Fruit fly (Drosophila melanogaster) whole organism, embryonic: Measurements from ENCODE around the gene dia.

ENCODE experiments used
- Abd-B ChIP-seq: fragments of 200-800 bp; sonication (Bioruptor generic); optimal IDR thresholded peaks from 2 replicates; lab custom pipeline; 2018; ENCODE audit warnings: missing biosample characterization, mild to moderate bottlenecking, missing genetic modification characterization, moderate library complexity
- CG10321 ChIP-seq: fragments of 200-800 bp; sonication (Bioruptor generic); IDR thresholded peaks from 2 replicates; pipeline ENCODE4 v1.3.6; 2022; ENCODE audit warnings: missing biosample characterization, missing genetic modification characterization
- CG10654 ChIP-seq: fragments of 200-800 bp; sonication (Bioruptor generic); optimal IDR thresholded peaks from 2 replicates; lab custom pipeline; 2016; ENCODE audit warnings: missing biosample characterization, missing genetic modification characterization
- CG11398 ChIP-seq: fragments of 200-800 bp; sonication (Bioruptor generic); optimal IDR thresholded peaks from 2 replicates; lab custom pipeline; 2016; ENCODE audit warnings: missing biosample characterization, missing genetic modification characterization
- CG12744 ChIP-seq: fragments of 200-800 bp; sonication (Bioruptor generic); optimal IDR thresholded peaks from 2 replicates; lab custom pipeline; 2016; ENCODE audit warnings: missing biosample characterization, missing genetic modification characterization
- CG14710 ChIP-seq: fragments of 200-800 bp; sonication (Bioruptor generic); optimal IDR thresholded peaks from 3 replicates; lab custom pipeline; 2019; ENCODE audit warnings: missing biosample characterization, mild to moderate bottlenecking, missing genetic modification characterization, moderate library complexity
- CG1529 ChIP-seq: fragments of 200-800 bp; sonication (Bioruptor generic); optimal IDR thresholded peaks from 3 replicates; lab custom pipeline; 2018; ENCODE audit warnings: missing biosample characterization, missing genetic modification characterization
- CG16779 ChIP-seq: fragments of 200-800 bp; sonication (Bioruptor generic); IDR thresholded peaks from 2 replicates; pipeline ENCODE4 v1.3.6; 2022; ENCODE audit warnings: missing biosample characterization, missing genetic modification characterization
- CG16863 ChIP-seq: fragments of 200-800 bp; sonication (Bioruptor generic); optimal IDR thresholded peaks from 3 replicates; lab custom pipeline; 2016; ENCODE audit warnings: missing biosample characterization, missing genetic modification characterization
- CG17612 ChIP-seq: fragments of 200-800 bp; sonication (Bioruptor generic); IDR thresholded peaks from 2 replicates; pipeline ENCODE4 v1.3.6; 2022; ENCODE audit warnings: missing biosample characterization, missing genetic modification characterization
- CG18262 ChIP-seq: fragments of 200-800 bp; optimal IDR thresholded peaks from 3 replicates; lab custom pipeline; 2019; ENCODE audit warnings: missing biosample characterization, mild to moderate bottlenecking, missing genetic modification characterization, moderate library complexity
- CG18476 ChIP-seq: fragments of 200-800 bp; sonication (Bioruptor generic); optimal IDR thresholded peaks from 2 replicates; lab custom pipeline; 2016; ENCODE audit warnings: missing biosample characterization, mild to moderate bottlenecking, missing genetic modification characterization
- CG4854 ChIP-seq: fragments of 200-800 bp; sonication (Bioruptor generic); optimal IDR thresholded peaks from 2 replicates; lab custom pipeline; 2016; ENCODE audit warnings: missing biosample characterization, missing genetic modification characterization, inconsistent platforms
- CG6254 ChIP-seq: fragments of 200-800 bp; sonication (Bioruptor generic); optimal IDR thresholded peaks from 3 replicates; lab custom pipeline; 2017; ENCODE audit warnings: mild to moderate bottlenecking, missing biosample characterization, missing genetic modification reagents, missing genetic modification characterization
- CG6689 ChIP-seq: fragments of 200-800 bp; sonication (Bioruptor generic); IDR thresholded peaks from 2 replicates; pipeline ENCODE4 v1.3.6; 2022; ENCODE audit warnings: missing biosample characterization, missing genetic modification characterization
- CG8388 ChIP-seq: fragments of 200-800 bp; sonication (Bioruptor generic); optimal IDR thresholded peaks from 2 replicates; lab custom pipeline; 2019; ENCODE audit warnings: missing biosample characterization, mild to moderate bottlenecking, missing genetic modification characterization, moderate library complexity
- CG9797 ChIP-seq: fragments of 200-800 bp; sonication (Bioruptor generic); optimal IDR thresholded peaks from 3 replicates; lab custom pipeline; 2018; ENCODE audit warnings: missing biosample characterization, mild to moderate bottlenecking, missing genetic modification characterization
- Dp ChIP-seq: fragments of 200-800 bp; sonication (Bioruptor generic); optimal IDR thresholded peaks from 2 replicates; lab custom pipeline; 2018; ENCODE audit warnings: missing biosample characterization, mild to moderate bottlenecking, missing genetic modification characterization, moderate library complexity
- Drgx ChIP-seq: fragments of 200-800 bp; sonication (Bioruptor generic); IDR thresholded peaks from 2 replicates; pipeline ENCODE4 v1.3.6; 2022; ENCODE audit warnings: missing biosample characterization, missing genetic modification characterization
- GATAe ChIP-seq: fragments of 200-800 bp; sonication (Bioruptor generic); conservative IDR thresholded peaks from 2 replicates; pipeline ENCODE4 v1.3.6; 2022; ENCODE audit warnings: missing biosample characterization, missing genetic modification characterization
- H2.0 ChIP-seq: fragments of 200-800 bp; sonication (Bioruptor generic); IDR thresholded peaks from 2 replicates; pipeline ENCODE4 v1.3.6; 2022; ENCODE audit warnings: missing biosample characterization, missing genetic modification characterization
- HHEX ChIP-seq: fragments of 200-800 bp; sonication (Bioruptor generic); optimal IDR thresholded peaks from 3 replicates; lab custom pipeline; 2017; ENCODE audit warnings: missing biosample characterization, mild to moderate bottlenecking, missing genetic modification characterization, missing genetic modification reagents
- HLH3B ChIP-seq: fragments of 200-800 bp; sonication (Bioruptor generic); IDR thresholded peaks from 2 replicates; pipeline ENCODE4 v1.3.6; 2022; ENCODE audit warnings: missing biosample characterization, missing genetic modification characterization
- HmgD ChIP-seq: fragments of 200-800 bp; sonication (Bioruptor generic); optimal IDR thresholded peaks from 3 replicates; lab custom pipeline; 2016; ENCODE audit warnings: missing biosample characterization, missing genetic modification characterization
- Mad ChIP-seq: fragments of 200-800 bp; sonication (Bioruptor generic); optimal IDR thresholded peaks from 2 replicates; lab custom pipeline; 2016; ENCODE audit warnings: missing biosample characterization, missing genetic modification characterization
- Scr ChIP-seq: fragments of 200-800 bp; sonication (Bioruptor generic); IDR thresholded peaks from 2 replicates; pipeline ENCODE4 v1.3.6; 2022; ENCODE audit warnings: missing biosample characterization, missing genetic modification characterization; ENCODE audit not compliant: partially characterized antibody
- Side ChIP-seq: fragments of 200-800 bp; sonication (Bioruptor generic); optimal IDR thresholded peaks from 2 replicates; lab custom pipeline; 2016; ENCODE audit warnings: missing biosample characterization, missing genetic modification characterization
- Stat92E ChIP-seq, 3 experiments: fragments of >200 bp in 2 of 3; fragments of 200-800 bp in 1 of 3; sonication (Bioruptor generic) in 1 of 3; optimal IDR thresholded peaks; 2 replicates each; lab custom pipeline; 2017 to 2019; ENCODE audit warnings: missing biosample characterization in 3 of 3, missing genetic modification characterization in 3 of 3, mild to moderate bottlenecking in 1 of 3, moderate library complexity in 1 of 3
- Xbp1 ChIP-seq: fragments of 200-800 bp; sonication (Bioruptor generic); optimal IDR thresholded peaks from 3 replicates; lab custom pipeline; 2016; ENCODE audit warnings: missing biosample characterization, mild to moderate bottlenecking, missing genetic modification characterization
- Xrp1 ChIP-seq: fragments of 200-800 bp; sonication (Bioruptor generic); IDR thresholded peaks from 2 replicates; pipeline ENCODE4 v1.3.6; 2022; ENCODE audit warnings: missing biosample characterization, missing genetic modification characterization
- bab2 ChIP-seq: fragments of 200-800 bp; sonication (Bioruptor generic); optimal IDR thresholded peaks from 2 replicates; lab custom pipeline; 2016; ENCODE audit warnings: missing biosample characterization, missing genetic modification characterization
- bcd ChIP-seq: fragments of 200-800 bp; sonication (Bioruptor generic); optimal IDR thresholded peaks from 2 replicates; lab custom pipeline; 2017; ENCODE audit warnings: missing biosample characterization, mild to moderate bottlenecking, missing genetic modification characterization
- btn ChIP-seq: fragments of 200-800 bp; sonication (Bioruptor generic); optimal IDR thresholded peaks from 2 replicates; lab custom pipeline; 2016; ENCODE audit warnings: missing biosample characterization, missing genetic modification characterization
- crc ChIP-seq: fragments of 200-800 bp; sonication (Bioruptor generic); optimal IDR thresholded peaks from 2 replicates; lab custom pipeline; 2016; ENCODE audit warnings: missing biosample characterization, missing genetic modification characterization
- gcm2 ChIP-seq: fragments of 200-800 bp; sonication (Bioruptor generic); optimal IDR thresholded peaks from 2 replicates; lab custom pipeline; 2016; ENCODE audit warnings: missing biosample characterization, missing genetic modification characterization
- gem ChIP-seq: fragments of 200-800 bp; sonication (Bioruptor generic); optimal IDR thresholded peaks from 2 replicates; lab custom pipeline; 2019; ENCODE audit warnings: missing biosample characterization, mild to moderate bottlenecking, missing genetic modification characterization, moderate library complexity
- grn ChIP-seq: fragments of 200-800 bp; sonication (Bioruptor generic); optimal IDR thresholded peaks from 3 replicates; lab custom pipeline; 2017; ENCODE audit warnings: missing biosample characterization, missing genetic modification characterization
- gro ChIP-seq: fragments of 200-800 bp; sonication (Bioruptor generic); optimal IDR thresholded peaks from 2 replicates; lab custom pipeline; 2016; ENCODE audit warnings: missing biosample characterization, missing genetic modification characterization
- hkb ChIP-seq, 2 experiments: fragments of 200-800 bp in 1 of 2; fragments of >200 bp in 1 of 2; sonication (Bioruptor generic) in 1 of 2; IDR thresholded peaks in 1 of 2; optimal IDR thresholded peaks in 1 of 2; 2 replicates each; pipeline versions ENCODE4 v1.3.6 to Lab custom; 2017 to 2022; ENCODE audit warnings: missing biosample characterization in 1 of 2, missing genetic modification characterization in 1 of 2
- ken ChIP-seq: fragments of 200-800 bp; sonication (Bioruptor generic); IDR thresholded peaks from 3 replicates; pipeline ENCODE4 v1.3.6; 2022; ENCODE audit warnings: missing biosample characterization, missing genetic modification characterization
- nmo ChIP-seq: fragments of 200-800 bp; sonication (Bioruptor generic); optimal IDR thresholded peaks from 2 replicates; lab custom pipeline; 2018; ENCODE audit warnings: missing biosample characterization, mild to moderate bottlenecking, missing genetic modification characterization, moderate library complexity
- otp ChIP-seq: fragments of 200-800 bp; sonication (Bioruptor generic); IDR thresholded peaks from 3 replicates; pipeline ENCODE4, ENCODE4 v1.3.6; 2022; ENCODE audit warnings: missing biosample characterization, missing genetic modification characterization
- sisA ChIP-seq: fragments of 200-800 bp; sonication (Bioruptor generic); IDR thresholded peaks from 2 replicates; pipeline ENCODE4 v1.3.6; 2022; ENCODE audit warnings: missing biosample characterization, missing genetic modification characterization
- sqz ChIP-seq: fragments of 200-800 bp; sonication (Bioruptor generic); optimal IDR thresholded peaks from 3 replicates; lab custom pipeline; 2018; ENCODE audit warnings: missing biosample characterization, mild to moderate bottlenecking, missing genetic modification characterization
- tna ChIP-seq: fragments of 200-800 bp; sonication (Bioruptor generic); IDR thresholded peaks from 2 replicates; pipeline ENCODE4 v1.3.6; 2022; ENCODE audit warnings: missing biosample characterization, missing genetic modification characterization; ENCODE audit not compliant: partially characterized antibody
- tup ChIP-seq: fragments of 200-800 bp; sonication (Bioruptor generic); optimal IDR thresholded peaks from 2 replicates; lab custom pipeline; 2016; ENCODE audit warnings: missing biosample characterization, mild to moderate bottlenecking, missing genetic modification characterization, moderate library complexity
- yki ChIP-seq: fragments of >200 bp; optimal IDR thresholded peaks from 3 replicates; lab custom pipeline; 2018
- z ChIP-seq: fragments of 200-800 bp; sonication (Bioruptor generic); IDR thresholded peaks from 3 replicates; pipeline ENCODE4 v1.3.6; 2022; ENCODE audit warnings: missing biosample characterization, missing genetic modification characterization

dia gene

DNA sequence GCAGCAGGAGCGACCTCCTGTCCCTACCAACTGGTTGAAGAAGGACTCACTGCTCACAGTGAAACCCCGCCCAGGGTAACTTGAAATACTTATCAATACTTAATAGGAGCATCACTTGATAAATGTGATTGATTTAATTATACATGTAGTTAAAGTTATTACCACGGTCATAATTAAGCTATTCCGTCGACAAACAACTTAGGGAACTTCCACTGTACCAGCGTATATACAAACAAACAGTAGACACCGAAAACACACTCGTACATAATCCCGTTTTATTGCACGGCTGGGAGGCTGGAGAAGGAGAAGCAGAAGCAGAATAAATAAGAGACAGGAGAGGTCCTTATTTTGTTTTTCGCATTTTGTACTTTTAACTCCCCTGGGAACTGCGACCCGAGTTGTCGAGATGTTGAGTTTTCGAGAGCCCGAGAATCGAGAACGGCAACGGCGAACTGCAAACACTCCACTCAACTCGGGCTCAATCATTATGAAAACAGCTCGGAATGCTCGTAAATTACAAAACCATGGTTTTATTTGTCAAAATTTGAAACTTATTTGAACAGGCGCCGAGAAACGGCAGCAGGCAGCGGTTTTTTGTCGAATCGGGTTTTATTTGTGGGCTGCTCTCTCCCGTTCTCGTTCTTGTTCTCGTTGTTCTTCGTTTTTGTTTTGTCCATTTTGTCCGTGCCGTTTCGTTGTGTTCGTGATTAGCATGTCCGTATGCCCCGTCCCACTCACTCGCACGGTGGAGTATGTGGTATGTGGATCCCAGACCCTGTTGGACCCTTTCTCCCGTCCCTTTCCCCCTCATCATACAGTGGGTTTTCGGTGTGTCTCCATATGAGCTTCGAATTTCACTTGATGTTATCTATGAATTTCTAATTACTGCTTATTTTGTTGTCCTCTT is 42.3 kb downstream of the dia start (continued):
- TF ChIP-seq Xbp1 (GFP tag; lab: Kevin White, UChicago) (peak; percentile 70), Stat92E (GFP tag; optimal IDR thresholded peaks at IDR 0.05; lab: Kevin White, UChicago) (no peak), grn (peak; percentile 66), CG16863 (GFP tag; lab: Kevin White, UChicago) (peak; percentile 74), gem (peak; percentile 81), Scr (no peak), Mad (GFP tag; lab: Kevin White, UChicago) (peak; percentile 74), GATAe (GFP tag; lab: Robert Waterston, UW) (no peak), otp (GFP tag; lab: Robert Waterston, UW) (peak; percentile 73; the same call in 2 of the 3 replicates), CG10654 (GFP tag; lab: Kevin White, UChicago) (peak; percentile 39), HLH3B (GFP tag; lab: Robert Waterston, UW) (peak; percentile 68), sqz (peak; percentile 24), sisA (GFP tag; lab: Robert Waterston, UW) (peak; percentile 73), CG1529 (GFP tag; lab: Kevin White, UChicago) (peak; percentile 16), CG14710 (tag; lab: Kevin White, UChicago) (peak; percentile 36), z (GFP tag; lab: Robert Waterston, UW) (peak; percentile 86), gro (peak; percentile 88), CG18476 (GFP tag; lab: Kevin White, UChicago) (peak; percentile 53), CG4854 (peak; percentile 63), Drgx (GFP tag; lab: Robert Waterston, UW) (peak; percentile 79), HHEX (peak; percentile 78), btn (GFP tag; lab: Kevin White, UChicago) (peak; percentile 61), Xrp1 (peak; percentile 82), tna (GFP tag; lab: Robert Waterston, UW) (peak; percentile 23; the same call in 1 of the 2 replicates), CG10321 (0 out of 2 replicates have a peak, but pooled peaks have one; percentile 33), CG11398 (GFP tag; lab: Kevin White, UChicago) (peak; percentile 72), tup (GFP tag; lab: Kevin White, UChicago) (peak; percentile 22), bab2 (GFP tag; lab: Kevin White, UChicago) (peak; percentile 74), CG8388 (GFP tag; lab: Kevin White, UChicago) (peak; percentile 36), CG9797 (no peak), CG17612 (GFP tag; lab: Robert Waterston, UW) (0 out of 2 replicates have a peak, but pooled peaks have one; percentile 14), HmgD (GFP tag; lab: Kevin White, UChicago) (peak; percentile 14), hkb (optimal IDR thresholded peaks at IDR 0.05; lab: Kevin White, UChicago) (no peak), hkb (GFP tag; IDR thresholded peaks at IDR 0.05; lab: Robert Waterston, UW) (peak; percentile 77), gcm2 (GFP tag; lab: Kevin White, UChicago) (no peak), CG12744 (GFP tag; lab: Kevin White, UChicago) (peak; percentile 62), Abd-B (peak; percentile 68), bcd (GFP tag; lab: Kevin White, UChicago) (peak; percentile 72), crc (GFP tag; lab: Kevin White, UChicago) (peak; percentile 72), Side (GFP tag; lab: Kevin White, UChicago) (peak; percentile 82), nmo (GFP tag; lab: Kevin White, UChicago) (peak; percentile 67), CG6689 (GFP tag; lab: Robert Waterston, UW) (peak; percentile 81), CG6254 (GFP tag; lab: Kevin White, UChicago) (peak; percentile 7), Dp (GFP tag; lab: Kevin White, UChicago) (no peak), H2.0 (GFP tag; lab: Robert Waterston, UW) (peak; percentile 74), CG16779 (GFP tag; lab: Robert Waterston, UW) (peak; percentile 49; the same call in 1 of the 2 replicates), yki (no peak), ken (GFP tag; lab: Robert Waterston, UW) (peak; percentile 35; the same call in 1 of the 3 replicates), CG18262 (tag; lab: Kevin White, UChicago) (peak; percentile 58)
